Fruit fly (Drosophila melanogaster) whole organism, embryonic: ENCODE data around the gene sing.

Experiments
- B-H1 ChIP-seq: fragments of 200-800 bp; sonication (Bioruptor generic); IDR thresholded peaks from 3 replicates; pipeline ENCODE4 v1.3.6; 2022; ENCODE audit warnings: missing biosample characterization, missing genetic modification characterization
- B-H2 ChIP-seq: fragments of 200-800 bp; sonication (Bioruptor generic); optimal IDR thresholded peaks from 2 replicates; lab custom pipeline; 2018; ENCODE audit warnings: missing biosample characterization, mild to moderate bottlenecking, missing genetic modification characterization
- CG11504 ChIP-seq: fragments of 200-800 bp; sonication (Bioruptor generic); optimal IDR thresholded peaks from 3 replicates; lab custom pipeline; 2019; ENCODE audit warnings: missing biosample characterization, mild to moderate bottlenecking, missing genetic modification characterization, moderate library complexity
- CG11560 ChIP-seq: fragments of 200-800 bp; sonication (Bioruptor generic); IDR thresholded peaks from 3 replicates; pipeline ENCODE4 v1.3.6; 2022; ENCODE audit warnings: missing biosample characterization, missing genetic modification characterization
- CG1233 ChIP-seq: fragments of 200-800 bp; sonication (Bioruptor generic); optimal IDR thresholded peaks from 4 replicates; lab custom pipeline; 2018; ENCODE audit warnings: missing biosample characterization, mild to moderate bottlenecking, missing genetic modification characterization
- CG13296 ChIP-seq: fragments of 200-800 bp; sonication (Bioruptor generic); optimal IDR thresholded peaks from 3 replicates; lab custom pipeline; 2018; ENCODE audit warnings: missing biosample characterization, mild to moderate bottlenecking, missing genetic modification characterization
- CG18262 ChIP-seq: fragments of 200-800 bp; optimal IDR thresholded peaks from 3 replicates; lab custom pipeline; 2019; ENCODE audit warnings: missing biosample characterization, mild to moderate bottlenecking, missing genetic modification characterization, moderate library complexity
- CG2120 ChIP-seq: fragments of 200-800 bp; sonication (Bioruptor generic); optimal IDR thresholded peaks from 3 replicates; lab custom pipeline; 2016; ENCODE audit warnings: missing biosample characterization, missing genetic modification characterization
- CG34376 ChIP-seq: fragments of 200-800 bp; sonication (Bioruptor generic); optimal IDR thresholded peaks from 2 replicates; lab custom pipeline; 2018; ENCODE audit warnings: missing biosample characterization, mild to moderate bottlenecking, missing genetic modification characterization
- CG34422 ChIP-seq: fragments of 200-800 bp; sonication (Bioruptor generic); IDR thresholded peaks from 3 replicates; pipeline ENCODE4 v1.3.6; 2022; ENCODE audit warnings: missing biosample characterization, missing genetic modification characterization
- CG4360 ChIP-seq: fragments of 200-800 bp; sonication (Bioruptor generic); IDR thresholded peaks from 2 replicates; pipeline ENCODE4 v1.3.6; 2022; ENCODE audit warnings: missing biosample characterization, missing genetic modification characterization
- CG4424 ChIP-seq: fragments of 200-800 bp; sonication (Bioruptor generic); optimal IDR thresholded peaks from 3 replicates; lab custom pipeline; 2016; ENCODE audit warnings: missing biosample characterization, missing genetic modification characterization
- CG5180 ChIP-seq: fragments of 200-800 bp; sonication (Bioruptor generic); optimal IDR thresholded peaks from 3 replicates; lab custom pipeline; 2017; ENCODE audit warnings: missing biosample characterization, missing genetic modification characterization, mild to moderate bottlenecking, moderate library complexity, missing genetic modification reagents
- CG6175 ChIP-seq: fragments of 200-800 bp; sonication (Bioruptor generic); IDR thresholded peaks from 3 replicates; pipeline ENCODE4 v1.3.6; 2022; ENCODE audit warnings: missing biosample characterization, missing genetic modification characterization
- CG6765 ChIP-seq: fragments of 200-800 bp; sonication (Bioruptor generic); optimal IDR thresholded peaks from 3 replicates; lab custom pipeline; 2017; ENCODE audit warnings: missing biosample characterization, mild to moderate bottlenecking, missing genetic modification characterization
- CG6813 ChIP-seq: fragments of 200-800 bp; sonication (Bioruptor generic); optimal IDR thresholded peaks from 2 replicates; lab custom pipeline; 2017; ENCODE audit warnings: missing biosample characterization, missing genetic modification characterization, mild to moderate bottlenecking, moderate library complexity, missing genetic modification reagents
- CG8089 ChIP-seq: fragments of 200-800 bp; sonication (Bioruptor generic); optimal IDR thresholded peaks from 3 replicates; lab custom pipeline; 2016; ENCODE audit warnings: missing biosample characterization, missing genetic modification characterization
- CG9932 ChIP-seq: fragments of 200-800 bp; sonication (Bioruptor generic); IDR thresholded peaks from 2 replicates; pipeline ENCODE4 v1.3.6; 2022; ENCODE audit warnings: missing biosample characterization, missing genetic modification characterization
- Dip3 ChIP-seq: fragments of 200-800 bp; sonication (Bioruptor generic); optimal IDR thresholded peaks from 3 replicates; lab custom pipeline; 2016; ENCODE audit warnings: missing biosample characterization, missing genetic modification characterization
- Drgx ChIP-seq: fragments of 200-800 bp; sonication (Bioruptor generic); IDR thresholded peaks from 2 replicates; pipeline ENCODE4 v1.3.6; 2022; ENCODE audit warnings: missing biosample characterization, missing genetic modification characterization
- Ets65A ChIP-seq: fragments of 200-800 bp; sonication (Bioruptor generic); peaks from one replicate; lab custom pipeline; 2016; ENCODE audit warnings: missing biosample characterization, missing genetic modification characterization
- HLH3B ChIP-seq: fragments of 200-800 bp; sonication (Bioruptor generic); IDR thresholded peaks from 2 replicates; pipeline ENCODE4 v1.3.6; 2022; ENCODE audit warnings: missing biosample characterization, missing genetic modification characterization
- HLH54F ChIP-seq: fragments of 200-800 bp; sonication (Bioruptor generic); optimal IDR thresholded peaks from 3 replicates; lab custom pipeline; 2016; ENCODE audit warnings: missing biosample characterization, missing genetic modification characterization
- HLHmδ ChIP-seq: fragments of 200-800 bp; sonication (Bioruptor generic); optimal IDR thresholded peaks from 2 replicates; lab custom pipeline; 2018; ENCODE audit warnings: missing biosample characterization, mild to moderate bottlenecking, missing genetic modification characterization, moderate library complexity
- Hmr ChIP-seq: fragments of 200-800 bp; sonication (Bioruptor generic); optimal IDR thresholded peaks from 3 replicates; lab custom pipeline; 2017; ENCODE audit warnings: mild to moderate bottlenecking, missing biosample characterization, missing genetic modification reagents, missing genetic modification characterization
- Hr51 ChIP-seq, 2 experiments: fragments of 200-800 bp; sonication (Bioruptor generic); optimal IDR thresholded peaks; 2 replicates in 1 of 2; 3 replicates in 1 of 2; lab custom pipeline; 2016 to 2018; ENCODE audit warnings: missing biosample characterization in 2 of 2, missing genetic modification characterization in 2 of 2, mild to moderate bottlenecking in 1 of 2, moderate library complexity in 1 of 2
- Hr78 ChIP-seq, 2 experiments: fragments of 200-800 bp in 1 of 2; fragments of >200 bp in 1 of 2; sonication (Bioruptor generic) in 1 of 2; optimal IDR thresholded peaks; 2 replicates each; lab custom pipeline; 2017 to 2019; ENCODE audit warnings: missing biosample characterization in 2 of 2, missing genetic modification characterization in 2 of 2, mild to moderate bottlenecking in 1 of 2, moderate library complexity in 1 of 2
- MESR4 ChIP-seq: fragments of 200-800 bp; sonication (Bioruptor generic); optimal IDR thresholded peaks from 2 replicates; lab custom pipeline; 2018; ENCODE audit warnings: missing biosample characterization, mild to moderate bottlenecking, missing genetic modification characterization, moderate library complexity
- Mad ChIP-seq: fragments of 200-800 bp; sonication (Bioruptor generic); optimal IDR thresholded peaks from 2 replicates; lab custom pipeline; 2016; ENCODE audit warnings: missing biosample characterization, missing genetic modification characterization
- Meics ChIP-seq: fragments of 200-800 bp; sonication (Bioruptor generic); optimal IDR thresholded peaks from 2 replicates; lab custom pipeline; 2017; ENCODE audit warnings: missing biosample characterization, mild to moderate bottlenecking, missing genetic modification characterization
- Nf-YC ChIP-seq: fragments of 200-800 bp; optimal IDR thresholded peaks from 3 replicates; lab custom pipeline; 2019; ENCODE audit warnings: missing biosample characterization, mild to moderate bottlenecking, missing genetic modification characterization, moderate library complexity
- NfI ChIP-seq: fragments of 200-800 bp; sonication (Bioruptor generic); optimal IDR thresholded peaks from 3 replicates; lab custom pipeline; 2018; ENCODE audit warnings: missing biosample characterization, mild to moderate bottlenecking, missing genetic modification characterization, moderate library complexity
- Oaz ChIP-seq: fragments of 200-800 bp; sonication (Bioruptor generic); IDR thresholded peaks from 2 replicates; pipeline ENCODE4 v1.3.6; 2022; ENCODE audit warnings: missing biosample characterization, missing genetic modification characterization
- Pdp1 ChIP-seq, 2 experiments: fragments of 200-800 bp; sonication (Bioruptor generic); optimal IDR thresholded peaks; 3 replicates each; lab custom pipeline; 2016; ENCODE audit warnings: missing biosample characterization in 2 of 2, missing genetic modification characterization in 2 of 2, mild to moderate bottlenecking in 1 of 2, moderate library complexity in 1 of 2
- Side ChIP-seq: fragments of 200-800 bp; sonication (Bioruptor generic); optimal IDR thresholded peaks from 2 replicates; lab custom pipeline; 2016; ENCODE audit warnings: missing biosample characterization, missing genetic modification characterization
- Spps ChIP-seq: fragments of 200-800 bp; sonication (Bioruptor generic); optimal IDR thresholded peaks from 2 replicates; lab custom pipeline; 2018; ENCODE audit warnings: missing biosample characterization, mild to moderate bottlenecking, missing genetic modification characterization
- Sry-β ChIP-seq: fragments of 200-800 bp; sonication (Bioruptor generic); optimal IDR thresholded peaks from 2 replicates; lab custom pipeline; 2018; ENCODE audit warnings: missing biosample characterization, mild to moderate bottlenecking, missing genetic modification characterization, moderate library complexity
- amos ChIP-seq: fragments of 200-800 bp; sonication (Bioruptor generic); IDR thresholded peaks from 2 replicates; pipeline ENCODE4 v1.3.6; 2022; ENCODE audit warnings: missing biosample characterization, missing genetic modification characterization; ENCODE audit not compliant: partially characterized antibody
- az2 ChIP-seq: fragments of 200-800 bp; sonication (Bioruptor generic); optimal IDR thresholded peaks from 3 replicates; lab custom pipeline; 2016; ENCODE audit warnings: missing biosample characterization, missing genetic modification characterization
- cas ChIP-seq: fragments of 200-800 bp; sonication (Bioruptor generic); IDR thresholded peaks from 2 replicates; pipeline ENCODE4 v1.3.6; 2022; ENCODE audit warnings: missing biosample characterization, missing genetic modification characterization
- chm ChIP-seq: fragments of 200-800 bp; sonication (Bioruptor generic); IDR thresholded peaks from 2 replicates; pipeline ENCODE4 v1.3.6; 2022; ENCODE audit warnings: missing biosample characterization, missing genetic modification characterization
- ci ChIP-seq: fragments of 200-800 bp; sonication (Bioruptor generic); IDR thresholded peaks from 3 replicates; pipeline ENCODE4 v1.3.6; 2022; ENCODE audit warnings: missing biosample characterization, missing genetic modification characterization
- cwo ChIP-seq: fragments of 200-800 bp; sonication (Bioruptor generic); optimal IDR thresholded peaks from 3 replicates; lab custom pipeline; 2017; ENCODE audit warnings: missing biosample characterization, missing genetic modification characterization, mild to moderate bottlenecking, moderate library complexity, missing genetic modification reagents
- fd3F ChIP-seq: fragments of 200-800 bp; sonication (Bioruptor generic); optimal IDR thresholded peaks from 2 replicates; lab custom pipeline; 2018; ENCODE audit warnings: missing biosample characterization, mild to moderate bottlenecking, missing genetic modification characterization, moderate library complexity
- fd64A ChIP-seq: fragments of 200-800 bp; sonication (Bioruptor generic); optimal IDR thresholded peaks from 3 replicates; lab custom pipeline; 2018; ENCODE audit warnings: missing biosample characterization, mild to moderate bottlenecking, missing genetic modification characterization
- grn ChIP-seq: fragments of 200-800 bp; sonication (Bioruptor generic); optimal IDR thresholded peaks from 3 replicates; lab custom pipeline; 2017; ENCODE audit warnings: missing biosample characterization, missing genetic modification characterization
- lov ChIP-seq, 2 experiments: fragments of 200-800 bp in 1 of 2; fragments of >200 bp in 1 of 2; sonication (Bioruptor generic) in 1 of 2; IDR thresholded peaks in 1 of 2; optimal IDR thresholded peaks in 1 of 2; 2 replicates in 1 of 2; 3 replicates in 1 of 2; pipeline versions ENCODE4 v1.3.6 to Lab custom; 2017 to 2022; ENCODE audit warnings: missing biosample characterization in 1 of 2, missing genetic modification characterization in 1 of 2
- nau ChIP-seq: fragments of 200-800 bp; sonication (Bioruptor generic); optimal IDR thresholded peaks from 3 replicates; lab custom pipeline; 2017; ENCODE audit warnings: missing biosample characterization, mild to moderate bottlenecking, missing genetic modification characterization, missing genetic modification reagents
- phol ChIP-seq: fragments of 200-800 bp; sonication (Bioruptor generic); optimal IDR thresholded peaks from 3 replicates; lab custom pipeline; 2018; ENCODE audit warnings: missing biosample characterization, mild to moderate bottlenecking, missing genetic modification characterization, moderate library complexity
- row ChIP-seq: fragments of 200-800 bp; sonication (Bioruptor generic); IDR thresholded peaks from 3 replicates; pipeline ENCODE4 v1.3.6; 2022; ENCODE audit warnings: missing biosample characterization, missing genetic modification characterization
- trh ChIP-seq: fragments of 200-800 bp; sonication (Bioruptor generic); optimal IDR thresholded peaks from 2 replicates; lab custom pipeline; 2016; ENCODE audit warnings: missing biosample characterization, missing genetic modification characterization

Gene sing

dm6 chrX:16692325-16692724 lies 13.2 kb downstream of the sing start (continued):
- TF ChIP-seq az2 (GFP tag; lab: Kevin White, UChicago) (no peak), B-H2 (GFP tag; lab: Kevin White, UChicago) (no peak), CG9932 (GFP tag; lab: Robert Waterston, UW) (no peak), HLH54F (GFP tag; lab: Kevin White, UChicago) (no peak), fd64A (GFP tag; lab: Kevin White, UChicago) (no peak), CG34376 (GFP tag; lab: Kevin White, UChicago) (no peak), ci (no peak), fd3F (no peak), Side (GFP tag; lab: Kevin White, UChicago) (no peak), CG11560 (no peak), trh (GFP tag; lab: Kevin White, UChicago) (no peak), CG13296 (GFP tag; lab: Kevin White, UChicago) (no peak), CG18262 (no peak), lov (optimal IDR thresholded peaks at IDR 0.05; lab: Kevin White, UChicago) (no peak), lov (GFP tag; IDR thresholded peaks at IDR 0.05; lab: Robert Waterston, UW) (no peak), amos (GFP tag; lab: Robert Waterston, UW) (no peak), CG6765 (no peak), CG11504 (tag; lab: Kevin White, UChicago) (peak; percentile 34), HLH3B (GFP tag; lab: Robert Waterston, UW) (no peak), Sry-β (GFP tag; lab: Kevin White, UChicago) (no peak), Meics (GFP tag; lab: Kevin White, UChicago) (no peak), CG2120 (GFP tag; lab: Kevin White, UChicago) (peak; percentile 37), Mad (no peak), CG6175 (GFP tag; lab: Robert Waterston, UW) (no peak), HLHmδ (GFP tag; lab: Kevin White, UChicago) (no peak), cwo (GFP tag; lab: Kevin White, UChicago) (peak; percentile 3), Hmr (GFP tag; lab: Kevin White, UChicago) (peak; percentile 48), Pdp1 (GFP tag; optimal IDR thresholded peaks at IDR 0.05; lab: Kevin White, UChicago) (no peak), B-H1 (GFP tag; lab: Robert Waterston, UW) (no peak), CG5180 (GFP tag; lab: Kevin White, UChicago) (no peak), Nf-YC (no peak), Oaz (GFP tag; lab: Robert Waterston, UW) (no peak), Spps (no peak), nau (GFP tag; lab: Kevin White, UChicago) (no peak), NfI (GFP tag; lab: Kevin White, UChicago) (no peak), phol (tag; lab: Kevin White, UChicago) (no peak), MESR4 (GFP tag; lab: Kevin White, UChicago) (no peak), row (0 out of 3 replicates have a peak, but pooled peaks have one; percentile 33), Hr78 (GFP tag; optimal IDR thresholded peaks at IDR 0.05; lab: Kevin White, UChicago) (peak in 1 of 2 experiments; percentile 57), CG4424 (no peak), CG1233 (GFP tag; lab: Kevin White, UChicago) (no peak), chm (GFP tag; lab: Robert Waterston, UW) (no peak), Ets65A (peak; percentile 52), Hr51 (GFP tag; optimal IDR thresholded peaks at IDR 0.05; lab: Kevin White, UChicago) (peak in 1 of 2 experiments; percentile 59), Dip3 (GFP tag; lab: Kevin White, UChicago) (no peak), cas (no peak), Drgx (GFP tag; lab: Robert Waterston, UW) (no peak), grn (GFP tag; lab: Kevin White, UChicago) (no peak), CG6813 (GFP tag; lab: Kevin White, UChicago) (no peak), CG8089 (GFP tag; lab: Kevin White, UChicago) (no peak), CG4360 (GFP tag; lab: Robert Waterston, UW) (no peak), CG34422 (GFP tag; lab: Robert Waterston, UW) (no peak)
